Fruit fly (Drosophila melanogaster): ENCODE results near the gene CG13893.
A peak's percentile ranks its signal among the peaks of the same experiment; 100 is the strongest.

Gene CG13893

DNA sequence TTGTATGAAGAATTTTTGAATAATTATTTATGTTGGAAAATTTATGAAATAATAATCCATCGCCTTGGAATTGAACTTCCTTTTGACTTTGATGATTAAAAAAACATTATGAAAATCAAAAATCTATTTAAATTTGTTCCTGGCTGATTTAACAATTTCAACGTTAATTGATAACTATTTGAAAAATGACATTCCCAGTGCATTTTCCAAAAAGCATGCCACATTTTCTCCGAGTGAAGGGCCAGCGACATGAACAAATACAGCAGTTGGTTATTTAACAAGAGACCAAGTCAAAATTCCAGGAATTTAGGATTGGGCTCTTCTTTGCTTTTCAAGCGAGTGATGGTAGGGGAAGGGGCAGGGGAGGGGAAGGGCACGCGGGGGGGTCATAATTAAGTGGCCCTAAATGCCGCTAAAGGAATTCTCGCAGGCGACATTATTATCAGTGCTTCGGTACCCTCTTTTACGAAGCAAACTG, 18.6 kb upstream of the CG13893 start:
- peak; percentile 64 for TF ChIP-seq gl (tag; optimal IDR thresholded peaks at IDR 0.05)
- TF ChIP-seq CG10348 (GFP tag; IDR thresholded peaks at IDR 0.05): no peak
- TF ChIP-seq CG34367 (tag; optimal IDR thresholded peaks at IDR 0.05): peak; percentile 84
- TF ChIP-seq CG4496 (GFP tag; IDR thresholded peaks at IDR 0.05): peak; percentile 42; the same call in 1 of the 3 replicates
- TF ChIP-seq Ets98B (GFP tag; IDR thresholded peaks at IDR 0.05): no peak
- TF ChIP-seq EcR (GFP tag; optimal IDR thresholded peaks at IDR 0.05): no peak
- TF ChIP-seq Pif1B (GFP tag; optimal IDR thresholded peaks at IDR 0.05): peak; percentile 63
- no peak for TF ChIP-seq CG32121 (GFP tag; IDR thresholded peaks at IDR 0.05)
- peak; percentile 25 for TF ChIP-seq CG13204 (GFP tag; optimal IDR thresholded peaks at IDR 0.05)
- peak; percentile 88 for TF ChIP-seq CG14655 (GFP tag; optimal IDR thresholded peaks at IDR 0.05)
- TF ChIP-seq D1 (tag; optimal IDR thresholded peaks at IDR 0.05): peak; percentile 83
- TF ChIP-seq CG8301 (tag; optimal IDR thresholded peaks at IDR 0.05): peak; percentile 73
- TF ChIP-seq CG8159 (tag; optimal IDR thresholded peaks at IDR 0.05): peak; percentile 93
- no peak for TF ChIP-seq rn (GFP tag; IDR thresholded peaks at IDR 0.05)
- TF ChIP-seq Pif1A (GFP tag; optimal IDR thresholded peaks at IDR 0.05): peak; percentile 67
- peak; percentile 55 for TF ChIP-seq Snoo (tag; optimal IDR thresholded peaks at IDR 0.05)
- TF ChIP-seq CG15710 (tag; optimal IDR thresholded peaks at IDR 0.05): peak; percentile 87
- no peak for TF ChIP-seq CG12605 (GFP tag; IDR thresholded peaks at IDR 0.05)
- peak; percentile 94 for TF ChIP-seq CG9948 (tag; optimal IDR thresholded peaks at IDR 0.05)
- TF ChIP-seq CG17806 (tag; optimal IDR thresholded peaks at IDR 0.05): peak; percentile 90
- TF ChIP-seq fd96Ca (GFP tag; IDR thresholded peaks at IDR 0.05): no peak

DNA sequence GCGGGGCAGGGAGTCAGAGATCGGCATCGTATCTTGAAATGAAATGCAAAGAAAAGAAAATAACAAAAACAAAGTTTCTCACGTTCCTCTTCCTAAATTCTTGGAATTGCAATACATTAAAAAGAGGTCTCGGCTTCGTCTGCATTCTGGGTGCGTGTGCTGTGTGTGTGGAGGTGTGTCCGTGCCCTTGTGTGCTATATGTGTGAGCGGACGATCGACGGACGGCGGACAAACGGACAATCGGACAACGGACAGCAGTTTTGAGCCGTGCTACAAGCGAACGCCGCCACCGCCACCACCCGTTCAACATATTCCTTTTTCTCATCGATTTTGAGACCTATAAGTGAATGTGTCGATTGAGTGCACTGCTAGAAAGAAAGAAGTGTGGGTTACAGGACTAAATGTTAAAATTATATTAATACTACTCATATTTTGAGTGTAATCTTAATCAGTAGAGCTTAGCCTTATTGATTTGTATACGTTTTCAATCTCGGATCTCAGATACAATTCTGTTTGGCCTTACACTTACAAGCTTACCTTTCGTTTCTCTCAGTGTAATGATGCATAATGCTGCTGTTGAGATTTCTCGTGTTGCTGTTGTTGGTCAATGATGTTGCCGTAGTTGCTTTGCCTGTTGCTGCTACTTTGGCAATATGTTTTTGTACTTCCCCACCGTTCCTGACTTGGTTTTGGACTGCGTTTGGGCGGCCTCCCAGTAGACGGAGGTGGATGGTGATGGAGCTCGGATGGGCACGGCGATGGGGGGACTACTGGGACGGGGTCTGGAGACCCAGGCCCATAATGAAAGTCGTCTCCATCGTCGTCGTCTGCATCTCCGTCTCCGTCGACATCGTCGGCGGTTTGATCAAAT, 17.5 kb upstream of the CG13893 start:
- TF ChIP-seq Pif1B (GFP tag; optimal IDR thresholded peaks at IDR 0.05) (peak; percentile 95), CG17806 (tag; optimal IDR thresholded peaks at IDR 0.05) (peak; percentile 96), CG12605 (GFP tag; IDR thresholded peaks at IDR 0.05) (peak; percentile 76), CG4496 (GFP tag; IDR thresholded peaks at IDR 0.05) (peak; percentile 89), rn (GFP tag; IDR thresholded peaks at IDR 0.05) (peak; percentile 65), Snoo (tag; optimal IDR thresholded peaks at IDR 0.05) (peak; percentile 90), CG15710 (tag; optimal IDR thresholded peaks at IDR 0.05) (peak; percentile 95), CG10348 (GFP tag; IDR thresholded peaks at IDR 0.05) (no peak), CG8159 (tag; optimal IDR thresholded peaks at IDR 0.05) (peak; percentile 96), gl (tag; optimal IDR thresholded peaks at IDR 0.05) (peak; percentile 88), CG9948 (tag; optimal IDR thresholded peaks at IDR 0.05) (peak; percentile 94), CG32121 (GFP tag; IDR thresholded peaks at IDR 0.05) (peak; percentile 36; the same call in 1 of the 2 replicates), fd96Ca (GFP tag; IDR thresholded peaks at IDR 0.05) (peak; percentile 81), Ets98B (GFP tag; IDR thresholded peaks at IDR 0.05) (peak; percentile 71), CG8301 (tag; optimal IDR thresholded peaks at IDR 0.05) (peak; percentile 92), Pif1A (GFP tag; optimal IDR thresholded peaks at IDR 0.05) (peak; percentile 93), D1 (tag; optimal IDR thresholded peaks at IDR 0.05) (peak; percentile 90), EcR (GFP tag; optimal IDR thresholded peaks at IDR 0.05) (peak; percentile 46), CG13204 (GFP tag; optimal IDR thresholded peaks at IDR 0.05) (peak; percentile 85), CG14655 (GFP tag; optimal IDR thresholded peaks at IDR 0.05) (peak; percentile 94), CG34367 (tag; optimal IDR thresholded peaks at IDR 0.05) (peak; percentile 95)

DNA sequence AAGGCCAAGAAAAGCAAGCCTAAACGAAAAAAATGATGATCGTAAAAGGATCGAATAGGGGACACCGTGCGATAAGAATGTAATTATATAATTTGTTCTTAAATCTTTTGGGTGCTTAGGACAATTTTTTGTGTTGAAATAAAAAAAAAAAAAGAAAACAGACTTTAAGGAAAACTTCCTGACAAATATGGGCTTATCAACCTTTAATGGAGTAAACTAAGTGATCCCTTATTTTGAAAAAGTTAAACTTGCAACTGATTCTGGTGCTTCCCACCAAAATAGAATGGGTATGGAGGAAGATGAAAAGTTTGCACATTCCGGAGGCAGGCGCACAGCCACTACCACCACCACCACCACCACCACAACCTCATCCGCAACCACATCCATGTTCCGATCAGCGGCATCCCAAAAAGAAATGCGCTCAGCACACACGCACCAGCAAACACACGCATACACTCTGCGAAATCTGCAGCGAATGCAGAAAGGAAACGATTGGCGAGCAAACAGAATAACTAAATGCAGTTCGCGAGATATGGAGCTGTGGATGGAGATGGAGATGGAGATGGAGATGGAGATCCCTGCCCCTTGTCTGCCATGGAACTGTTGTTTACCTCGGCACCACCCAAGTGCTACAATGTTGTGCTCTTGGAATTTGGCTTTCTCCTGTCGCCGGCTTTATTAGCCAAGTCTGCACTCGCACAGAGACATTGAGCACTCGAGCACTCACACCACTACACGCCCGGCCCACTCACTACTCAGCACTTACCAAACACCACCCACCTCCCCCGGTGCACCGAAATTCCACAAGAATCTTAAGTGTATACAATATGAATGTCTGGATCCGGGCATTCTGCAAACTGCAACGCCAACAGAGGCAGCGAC, 15.9 kb upstream of the CG13893 start:
- peak; percentile 87 for TF ChIP-seq CG17806 (tag; optimal IDR thresholded peaks at IDR 0.05)
- TF ChIP-seq CG8159 (tag; optimal IDR thresholded peaks at IDR 0.05): peak; percentile 90
- TF ChIP-seq CG8301 (tag; optimal IDR thresholded peaks at IDR 0.05): peak; percentile 79
- peak; percentile 74 for TF ChIP-seq D1 (tag; optimal IDR thresholded peaks at IDR 0.05)
- peak; percentile 83 for TF ChIP-seq CG15710 (tag; optimal IDR thresholded peaks at IDR 0.05)
- TF ChIP-seq Snoo (tag; optimal IDR thresholded peaks at IDR 0.05): peak; percentile 79
- TF ChIP-seq Ets98B (GFP tag; IDR thresholded peaks at IDR 0.05): no peak
- TF ChIP-seq CG32121 (GFP tag; IDR thresholded peaks at IDR 0.05): no peak
- TF ChIP-seq CG34367 (tag; optimal IDR thresholded peaks at IDR 0.05): peak; percentile 80
- peak; percentile 78 for TF ChIP-seq Pif1B (GFP tag; optimal IDR thresholded peaks at IDR 0.05)
- 0 out of 3 replicates have a peak, but pooled peaks have one; percentile 10 for TF ChIP-seq CG4496 (GFP tag; IDR thresholded peaks at IDR 0.05)
- peak; percentile 22 for TF ChIP-seq gl (tag; optimal IDR thresholded peaks at IDR 0.05)
- TF ChIP-seq fd96Ca (GFP tag; IDR thresholded peaks at IDR 0.05): no peak
- TF ChIP-seq CG12605 (GFP tag; IDR thresholded peaks at IDR 0.05): peak; percentile 53
- peak; percentile 88 for TF ChIP-seq CG9948 (tag; optimal IDR thresholded peaks at IDR 0.05)
- TF ChIP-seq Pif1A (GFP tag; optimal IDR thresholded peaks at IDR 0.05): peak; percentile 75
- no peak for TF ChIP-seq EcR (GFP tag; optimal IDR thresholded peaks at IDR 0.05)
- TF ChIP-seq CG14655 (GFP tag; optimal IDR thresholded peaks at IDR 0.05): peak; percentile 89
- TF ChIP-seq CG10348 (GFP tag; IDR thresholded peaks at IDR 0.05): no peak
- no peak for TF ChIP-seq rn (GFP tag; IDR thresholded peaks at IDR 0.05)
- TF ChIP-seq CG13204 (GFP tag; optimal IDR thresholded peaks at IDR 0.05): no peak
